Fruit fly (Drosophila melanogaster) whole organism, embryonic: ENCODE data around the gene Gr98b.
A peak's percentile ranks its signal among the peaks of the same experiment; 100 is the strongest.

Experiments
- Atf-2 ChIP-seq: fragments of 200-800 bp; sonication (Bioruptor generic); optimal IDR thresholded peaks from 2 replicates; lab custom pipeline; 2016; ENCODE audit warnings: missing biosample characterization, missing genetic modification characterization
- B-H2 ChIP-seq: fragments of 200-800 bp; sonication (Bioruptor generic); optimal IDR thresholded peaks from 2 replicates; lab custom pipeline; 2018; ENCODE audit warnings: missing biosample characterization, mild to moderate bottlenecking, missing genetic modification characterization
- BEAF-32 ChIP-seq: fragments of 200-800 bp; sonication (Bioruptor generic); optimal IDR thresholded peaks from 3 replicates; lab custom pipeline; 2017; ENCODE audit warnings: missing biosample characterization, missing genetic modification characterization, mild to moderate bottlenecking, moderate library complexity, missing genetic modification reagents
- Blimp-1 ChIP-seq: fragments of 200-800 bp; sonication (Bioruptor generic); optimal IDR thresholded peaks from 3 replicates; lab custom pipeline; 2018; ENCODE audit warnings: missing biosample characterization, missing genetic modification characterization, mild to moderate bottlenecking, moderate library complexity, missing genetic modification reagents
- Bteb2 ChIP-seq: fragments of 200-800 bp; sonication (Bioruptor generic); optimal IDR thresholded peaks from 2 replicates; lab custom pipeline; 2016; ENCODE audit warnings: missing biosample characterization, missing genetic modification characterization
- CG10366 ChIP-seq: fragments of 200-800 bp; sonication (Bioruptor generic); IDR thresholded peaks from 2 replicates; pipeline ENCODE4 v1.3.6; 2022; ENCODE audit warnings: missing biosample characterization, missing genetic modification characterization
- CG10462 ChIP-seq: fragments of 200-800 bp; sonication (Bioruptor generic); optimal IDR thresholded peaks from 2 replicates; lab custom pipeline; 2016; ENCODE audit warnings: missing biosample characterization, missing genetic modification characterization
- CG10959 ChIP-seq: fragments of 200-800 bp; sonication (Bioruptor generic); IDR thresholded peaks from 2 replicates; pipeline ENCODE4 v1.3.6; 2022; ENCODE audit warnings: missing biosample characterization, missing genetic modification characterization
- CG13287 ChIP-seq: fragments of 200-800 bp; sonication (Bioruptor generic); IDR thresholded peaks from 2 replicates; pipeline ENCODE4 v1.3.6; 2022; ENCODE audit warnings: missing biosample characterization, missing genetic modification characterization; ENCODE audit not compliant: partially characterized antibody
- CG13296 ChIP-seq: fragments of 200-800 bp; sonication (Bioruptor generic); optimal IDR thresholded peaks from 3 replicates; lab custom pipeline; 2018; ENCODE audit warnings: missing biosample characterization, mild to moderate bottlenecking, missing genetic modification characterization
- CG13424 ChIP-seq: fragments of 200-800 bp; sonication (Bioruptor generic); optimal IDR thresholded peaks from 2 replicates; lab custom pipeline; 2019; ENCODE audit warnings: missing biosample characterization, mild to moderate bottlenecking, missing genetic modification characterization, moderate library complexity
- CG15514 ChIP-seq: fragments of 200-800 bp; sonication (Bioruptor generic); optimal IDR thresholded peaks from 3 replicates; lab custom pipeline; 2017; ENCODE audit warnings: missing biosample characterization, missing genetic modification characterization, mild to moderate bottlenecking, moderate library complexity, missing genetic modification reagents
- CG2875 ChIP-seq: fragments of 200-800 bp; sonication (Bioruptor generic); optimal IDR thresholded peaks from 2 replicates; lab custom pipeline; 2017; ENCODE audit warnings: missing biosample characterization, mild to moderate bottlenecking, missing genetic modification characterization, missing genetic modification reagents
- CG6175 ChIP-seq: fragments of 200-800 bp; sonication (Bioruptor generic); IDR thresholded peaks from 3 replicates; pipeline ENCODE4 v1.3.6; 2022; ENCODE audit warnings: missing biosample characterization, missing genetic modification characterization
- CG8089 ChIP-seq: fragments of 200-800 bp; sonication (Bioruptor generic); optimal IDR thresholded peaks from 3 replicates; lab custom pipeline; 2016; ENCODE audit warnings: missing biosample characterization, missing genetic modification characterization
- CG8290 ChIP-seq, 3 experiments: fragments of 200-800 bp; sonication (Bioruptor generic); optimal IDR thresholded peaks; 2 replicates each; lab custom pipeline; 2016 to 2019; ENCODE audit warnings: missing biosample characterization in 3 of 3, missing genetic modification characterization in 3 of 3, mild to moderate bottlenecking in 2 of 3, moderate library complexity in 1 of 3
- CG9437 ChIP-seq: fragments of 200-800 bp; sonication (Bioruptor generic); optimal IDR thresholded peaks from 2 replicates; lab custom pipeline; 2018; ENCODE audit warnings: missing biosample characterization, mild to moderate bottlenecking, missing genetic modification characterization
- CG9817 ChIP-seq: fragments of 200-800 bp; sonication (Bioruptor generic); optimal IDR thresholded peaks from 2 replicates; lab custom pipeline; 2018; ENCODE audit warnings: missing biosample characterization, mild to moderate bottlenecking, missing genetic modification characterization, moderate library complexity
- HLH54F ChIP-seq: fragments of 200-800 bp; sonication (Bioruptor generic); optimal IDR thresholded peaks from 3 replicates; lab custom pipeline; 2016; ENCODE audit warnings: missing biosample characterization, missing genetic modification characterization
- HmgZ ChIP-seq: fragments of 200-800 bp; sonication (Bioruptor generic); optimal IDR thresholded peaks from 2 replicates; lab custom pipeline; 2018; ENCODE audit warnings: missing biosample characterization, mild to moderate bottlenecking, missing genetic modification characterization
- Lim3 ChIP-seq: fragments of 200-800 bp; sonication (Bioruptor generic); IDR thresholded peaks from 2 replicates; pipeline ENCODE4 v1.3.6; 2022; ENCODE audit warnings: missing biosample characterization, missing genetic modification characterization
- Oaz ChIP-seq: fragments of 200-800 bp; sonication (Bioruptor generic); IDR thresholded peaks from 2 replicates; pipeline ENCODE4 v1.3.6; 2022; ENCODE audit warnings: missing biosample characterization, missing genetic modification characterization
- PHDP ChIP-seq: fragments of 200-800 bp; sonication (Bioruptor generic); optimal IDR thresholded peaks from 3 replicates; lab custom pipeline; 2018; ENCODE audit warnings: missing biosample characterization, mild to moderate bottlenecking, missing genetic modification characterization, moderate library complexity
- Ptx1 ChIP-seq: fragments of 200-800 bp; sonication (Bioruptor generic); IDR thresholded peaks from 2 replicates; pipeline ENCODE4 v1.3.6; 2022; ENCODE audit warnings: missing biosample characterization, missing genetic modification characterization
- Scr ChIP-seq: fragments of 200-800 bp; sonication (Bioruptor generic); IDR thresholded peaks from 2 replicates; pipeline ENCODE4 v1.3.6; 2022; ENCODE audit warnings: missing biosample characterization, missing genetic modification characterization; ENCODE audit not compliant: partially characterized antibody
- Sox100B ChIP-seq: fragments of 200-800 bp; sonication (Bioruptor generic); optimal IDR thresholded peaks from 3 replicates; lab custom pipeline; 2018; ENCODE audit warnings: missing biosample characterization, mild to moderate bottlenecking, missing genetic modification characterization
- Sox102F ChIP-seq: fragments of 200-800 bp; sonication (Bioruptor generic); optimal IDR thresholded peaks from 2 replicates; lab custom pipeline; 2018; ENCODE audit warnings: missing biosample characterization, mild to moderate bottlenecking, missing genetic modification characterization, moderate library complexity
- Sry-β ChIP-seq: fragments of 200-800 bp; sonication (Bioruptor generic); optimal IDR thresholded peaks from 2 replicates; lab custom pipeline; 2018; ENCODE audit warnings: missing biosample characterization, mild to moderate bottlenecking, missing genetic modification characterization, moderate library complexity
- ab ChIP-seq: fragments of 200-800 bp; sonication (Bioruptor generic); optimal IDR thresholded peaks from 2 replicates; lab custom pipeline; 2016; ENCODE audit warnings: missing biosample characterization, missing genetic modification characterization
- ac ChIP-seq: fragments of 200-800 bp; sonication (Bioruptor generic); optimal IDR thresholded peaks from 3 replicates; lab custom pipeline; 2017; ENCODE audit warnings: missing biosample characterization, mild to moderate bottlenecking, missing genetic modification characterization
- ci ChIP-seq: fragments of 200-800 bp; sonication (Bioruptor generic); IDR thresholded peaks from 3 replicates; pipeline ENCODE4 v1.3.6; 2022; ENCODE audit warnings: missing biosample characterization, missing genetic modification characterization
- croc ChIP-seq: fragments of 200-800 bp; sonication (Bioruptor generic); conservative IDR thresholded peaks from 3 replicates; pipeline ENCODE4 v1.3.6; 2022; ENCODE audit warnings: missing biosample characterization, missing genetic modification characterization
- danr ChIP-seq: fragments of 200-800 bp; sonication (Bioruptor generic); IDR thresholded peaks from 2 replicates; pipeline ENCODE4 v1.3.6; 2022; ENCODE audit warnings: missing biosample characterization, missing genetic modification characterization
- emc ChIP-seq: fragments of 200-800 bp; sonication (Bioruptor generic); optimal IDR thresholded peaks from 2 replicates; lab custom pipeline; 2016; ENCODE audit warnings: missing biosample characterization, missing genetic modification characterization
- ems ChIP-seq: fragments of 200-800 bp; sonication (Bioruptor generic); optimal IDR thresholded peaks from 3 replicates; lab custom pipeline; 2016; ENCODE audit warnings: missing biosample characterization, missing genetic modification characterization
- fd3F ChIP-seq: fragments of 200-800 bp; sonication (Bioruptor generic); optimal IDR thresholded peaks from 2 replicates; lab custom pipeline; 2018; ENCODE audit warnings: missing biosample characterization, mild to moderate bottlenecking, missing genetic modification characterization, moderate library complexity
- gem ChIP-seq: fragments of 200-800 bp; sonication (Bioruptor generic); optimal IDR thresholded peaks from 2 replicates; lab custom pipeline; 2019; ENCODE audit warnings: missing biosample characterization, mild to moderate bottlenecking, missing genetic modification characterization, moderate library complexity
- h ChIP-seq: fragments of >200 bp; optimal IDR thresholded peaks from 2 replicates; lab custom pipeline; 2017
- hbn ChIP-seq: fragments of 200-800 bp; sonication (Bioruptor generic); IDR thresholded peaks from 2 replicates; pipeline ENCODE4 v1.3.6; 2022; ENCODE audit warnings: missing biosample characterization, missing genetic modification characterization; ENCODE audit not compliant: partially characterized antibody
- ind ChIP-seq: fragments of 200-800 bp; sonication (Bioruptor generic); optimal IDR thresholded peaks from 3 replicates; lab custom pipeline; 2016; ENCODE audit warnings: missing biosample characterization, missing genetic modification characterization
- jing ChIP-seq: fragments of 200-800 bp; sonication (Bioruptor generic); optimal IDR thresholded peaks from 2 replicates; lab custom pipeline; 2018; ENCODE audit warnings: missing biosample characterization, mild to moderate bottlenecking, missing genetic modification characterization
- kah ChIP-seq: fragments of 200-800 bp; sonication (Bioruptor generic); optimal IDR thresholded peaks from 2 replicates; lab custom pipeline; 2018; ENCODE audit warnings: missing biosample characterization, mild to moderate bottlenecking, missing genetic modification characterization
- kay ChIP-seq: fragments of 200-800 bp; sonication (Bioruptor generic); optimal IDR thresholded peaks from 2 replicates; lab custom pipeline; 2016; ENCODE audit warnings: missing biosample characterization, missing genetic modification characterization
- oc ChIP-seq: fragments of 200-800 bp; sonication (Bioruptor generic); optimal IDR thresholded peaks from 2 replicates; lab custom pipeline; 2018; ENCODE audit warnings: missing biosample characterization, mild to moderate bottlenecking, missing genetic modification characterization, moderate library complexity
- pb ChIP-seq: fragments of 200-800 bp; sonication (Bioruptor generic); optimal IDR thresholded peaks from 3 replicates; lab custom pipeline; 2016; ENCODE audit warnings: missing biosample characterization, missing genetic modification characterization
- peb ChIP-seq: fragments of 200-800 bp; sonication (Bioruptor generic); IDR thresholded peaks from 2 replicates; pipeline ENCODE4 v1.3.6; 2022; ENCODE audit warnings: missing biosample characterization, missing genetic modification characterization
- pum ChIP-seq: fragments of 200-800 bp; sonication (Bioruptor generic); optimal IDR thresholded peaks from 2 replicates; lab custom pipeline; 2016; ENCODE audit warnings: missing biosample characterization, missing genetic modification characterization
- so ChIP-seq: fragments of 200-800 bp; sonication (Bioruptor generic); IDR thresholded peaks from 3 replicates; pipeline ENCODE4 v1.3.6; 2022; ENCODE audit warnings: missing biosample characterization, missing genetic modification characterization
- tap ChIP-seq: fragments of 200-800 bp; optimal IDR thresholded peaks from 3 replicates; lab custom pipeline; 2019; ENCODE audit warnings: missing biosample characterization, mild to moderate bottlenecking, missing genetic modification characterization, moderate library complexity
- tin ChIP-seq: fragments of 200-800 bp; sonication (Bioruptor generic); optimal IDR thresholded peaks from 3 replicates; lab custom pipeline; 2016; ENCODE audit warnings: missing biosample characterization, missing genetic modification characterization
- ttk ChIP-seq: fragments of 200-800 bp; sonication (Bioruptor generic); IDR thresholded peaks from 2 replicates; pipeline ENCODE4 v2.1.2; 2022; ENCODE audit warnings: missing biosample characterization, missing genetic modification characterization

The Gr98b gene

dm6 chr3R:27581890-27582487 is 39.7 kb downstream of the Gr98b start, which contains the start of gene wdb (continued):
- no peak for TF ChIP-seq so (GFP tag; lab: Robert Waterston, UW)
- no peak for TF ChIP-seq ttk (GFP tag; lab: Robert Waterston, UW)
- TF ChIP-seq CG9437 (GFP tag; lab: Kevin White, UChicago), result peak; percentile 43
- TF ChIP-seq Sox102F (GFP tag; lab: Kevin White, UChicago), result no peak
- TF ChIP-seq CG8089 (GFP tag; lab: Kevin White, UChicago), result peak; percentile 12
- no peak for TF ChIP-seq tap
- TF ChIP-seq Sox100B (GFP tag; lab: Kevin White, UChicago), result no peak
- no peak for TF ChIP-seq CG13287
- TF ChIP-seq CG15514, result peak; percentile 16
- TF ChIP-seq Sry-β (GFP tag; lab: Kevin White, UChicago), result peak; percentile 88
- no peak for TF ChIP-seq CG10959 (GFP tag; lab: Robert Waterston, UW)
- no peak for TF ChIP-seq h
- TF ChIP-seq fd3F, result no peak
- TF ChIP-seq Atf-2 (GFP tag; lab: Kevin White, UChicago), result peak; percentile 24
- TF ChIP-seq ci (GFP tag; lab: Robert Waterston, UW), result no peak
- TF ChIP-seq emc (GFP tag; lab: Kevin White, UChicago), result no peak
- no peak for TF ChIP-seq peb (GFP tag; lab: Robert Waterston, UW)
- TF ChIP-seq oc, result no peak
- no peak for TF ChIP-seq Lim3 (GFP tag; lab: Robert Waterston, UW)
- no peak for TF ChIP-seq danr
- TF ChIP-seq CG13424 (tag; lab: Kevin White, UChicago), result peak; percentile 31
- peak; percentile 22 for TF ChIP-seq HmgZ (tag; lab: Kevin White, UChicago)
- TF ChIP-seq kah, result no peak
- no peak for TF ChIP-seq PHDP (tag; lab: Kevin White, UChicago)
- TF ChIP-seq CG6175 (GFP tag; lab: Robert Waterston, UW), result no peak
- peak; percentile 61 for TF ChIP-seq ind
- TF ChIP-seq kay (GFP tag; lab: Kevin White, UChicago), result no peak
- TF ChIP-seq B-H2 (GFP tag; lab: Kevin White, UChicago), result no peak
- TF ChIP-seq BEAF-32 (GFP tag; lab: Kevin White, UChicago), result no peak
- TF ChIP-seq jing (GFP tag; lab: Kevin White, UChicago), result no peak
- TF ChIP-seq ab (GFP tag; lab: Kevin White, UChicago), result no peak
- TF ChIP-seq pb (GFP tag; lab: Kevin White, UChicago), result peak; percentile 14
- TF ChIP-seq CG13296, result no peak
- peak; percentile 28 for TF ChIP-seq pum (GFP tag; lab: Kevin White, UChicago)
- TF ChIP-seq Blimp-1 (GFP tag; lab: Kevin White, UChicago), result no peak
- no peak for TF ChIP-seq croc (GFP tag; lab: Robert Waterston, UW)
- no peak for TF ChIP-seq CG10366 (GFP tag; lab: Robert Waterston, UW)
- no peak for TF ChIP-seq ac (GFP tag; lab: Kevin White, UChicago)
- TF ChIP-seq Bteb2 (GFP tag; lab: Kevin White, UChicago), result peak; percentile 46
- TF ChIP-seq CG9817 (tag; lab: Kevin White, UChicago), result peak; percentile 60
- TF ChIP-seq ems (GFP tag; lab: Kevin White, UChicago), result peak; percentile 57
- no peak for TF ChIP-seq Scr
- no peak for TF ChIP-seq Oaz (GFP tag; lab: Robert Waterston, UW)
- no peak for TF ChIP-seq CG8290 (GFP tag; optimal IDR thresholded peaks at IDR 0.05; lab: Kevin White, UChicago)
- no peak for TF ChIP-seq CG8290 (tag; optimal IDR thresholded peaks at IDR 0.05; lab: Kevin White, UChicago)
- peak; percentile 45 for TF ChIP-seq tin (GFP tag; lab: Kevin White, UChicago)
- no peak for TF ChIP-seq hbn (GFP tag; lab: Robert Waterston, UW)
- no peak for TF ChIP-seq gem (tag; lab: Kevin White, UChicago)
- no peak for TF ChIP-seq CG2875 (GFP tag; lab: Kevin White, UChicago)
- TF ChIP-seq HLH54F, result peak; percentile 68
- TF ChIP-seq CG10462 (GFP tag; lab: Kevin White, UChicago), result no peak
- no peak for TF ChIP-seq Ptx1
